Fruit fly (Drosophila melanogaster) whole organism, embryonic: ENCODE measurements around the gene bmm.

Source experiments
- Adf1 ChIP-seq: fragments of 200-800 bp; sonication (Bioruptor generic); IDR thresholded peaks from 2 replicates; pipeline ENCODE4 v1.3.6; 2022; ENCODE audit warnings: missing biosample characterization, missing genetic modification characterization
- Atf3 ChIP-seq: fragments of 200-800 bp; sonication (Bioruptor generic); optimal IDR thresholded peaks from 3 replicates; lab custom pipeline; 2016; ENCODE audit warnings: missing biosample characterization, missing genetic modification characterization
- B-H2 ChIP-seq: fragments of 200-800 bp; sonication (Bioruptor generic); optimal IDR thresholded peaks from 2 replicates; lab custom pipeline; 2018; ENCODE audit warnings: missing biosample characterization, mild to moderate bottlenecking, missing genetic modification characterization
- CG11456 ChIP-seq: fragments of 200-800 bp; sonication (Bioruptor generic); IDR thresholded peaks from 3 replicates; pipeline ENCODE4 v1.3.6; 2022; ENCODE audit warnings: missing biosample characterization, missing genetic modification characterization
- CG11695 ChIP-seq: fragments of 200-800 bp; sonication (Bioruptor generic); IDR thresholded peaks from 3 replicates; pipeline ENCODE4 v1.3.6; 2022; ENCODE audit warnings: missing biosample characterization, missing genetic modification characterization
- CG11723 ChIP-seq: fragments of 200-800 bp; sonication (Bioruptor generic); optimal IDR thresholded peaks from 2 replicates; lab custom pipeline; 2017; ENCODE audit warnings: missing biosample characterization, mild to moderate bottlenecking, missing genetic modification characterization
- CG12071 ChIP-seq: fragments of 200-800 bp; sonication (Bioruptor generic); optimal IDR thresholded peaks from 3 replicates; lab custom pipeline; 2018; ENCODE audit warnings: missing biosample characterization, mild to moderate bottlenecking, missing genetic modification characterization
- CG12155 ChIP-seq: fragments of 200-800 bp; sonication (Bioruptor generic); optimal IDR thresholded peaks from 3 replicates; lab custom pipeline; 2016; ENCODE audit warnings: missing biosample characterization, missing genetic modification characterization
- CG12299 ChIP-seq: fragments of 200-800 bp; sonication (Bioruptor generic); optimal IDR thresholded peaks from 2 replicates; lab custom pipeline; 2018; ENCODE audit warnings: missing biosample characterization, mild to moderate bottlenecking, missing genetic modification characterization
- CG12769 ChIP-seq: fragments of 200-800 bp; sonication (Bioruptor generic); optimal IDR thresholded peaks from 2 replicates; lab custom pipeline; 2019; ENCODE audit warnings: missing biosample characterization, mild to moderate bottlenecking, missing genetic modification characterization, moderate library complexity
- CG12942 ChIP-seq: fragments of 200-800 bp; sonication (Bioruptor generic); optimal IDR thresholded peaks from 3 replicates; lab custom pipeline; 2016; ENCODE audit warnings: missing biosample characterization, missing genetic modification characterization
- CG13296 ChIP-seq: fragments of 200-800 bp; sonication (Bioruptor generic); optimal IDR thresholded peaks from 3 replicates; lab custom pipeline; 2018; ENCODE audit warnings: missing biosample characterization, mild to moderate bottlenecking, missing genetic modification characterization
- CG13894 ChIP-seq: fragments of 200-800 bp; sonication (Bioruptor generic); optimal IDR thresholded peaks from 3 replicates; lab custom pipeline; 2018; ENCODE audit warnings: missing biosample characterization, mild to moderate bottlenecking, missing genetic modification characterization, moderate library complexity
- CG2678 ChIP-seq: fragments of 200-800 bp; sonication (Bioruptor generic); optimal IDR thresholded peaks from 3 replicates; lab custom pipeline; 2019; ENCODE audit warnings: missing biosample characterization, mild to moderate bottlenecking, missing genetic modification characterization, moderate library complexity
- CG32767 ChIP-seq: fragments of 200-800 bp; sonication (Bioruptor generic); IDR thresholded peaks from 2 replicates; pipeline ENCODE4 v1.3.6; 2022; ENCODE audit warnings: missing biosample characterization, missing genetic modification characterization
- CG3407 ChIP-seq: fragments of 200-800 bp; sonication (Bioruptor generic); optimal IDR thresholded peaks from 2 replicates; lab custom pipeline; 2018; ENCODE audit warnings: missing biosample characterization, mild to moderate bottlenecking, missing genetic modification characterization
- CG3847 ChIP-seq: fragments of 200-800 bp; sonication (Bioruptor generic); IDR thresholded peaks from 2 replicates; pipeline ENCODE4 v1.3.6; 2022; ENCODE audit warnings: missing biosample characterization, missing genetic modification characterization
- CG4360 ChIP-seq: fragments of 200-800 bp; sonication (Bioruptor generic); IDR thresholded peaks from 2 replicates; pipeline ENCODE4 v1.3.6; 2022; ENCODE audit warnings: missing biosample characterization, missing genetic modification characterization
- CG43689 ChIP-seq: fragments of 200-800 bp; sonication (Bioruptor generic); IDR thresholded peaks from 2 replicates; pipeline ENCODE4 v1.3.6; 2022; ENCODE audit warnings: missing biosample characterization, missing genetic modification characterization
- CG6791 ChIP-seq: fragments of 200-800 bp; sonication (Bioruptor generic); IDR thresholded peaks from 3 replicates; pipeline ENCODE4 v1.3.6; 2022; ENCODE audit warnings: missing biosample characterization, missing genetic modification characterization; ENCODE audit not compliant: partially characterized antibody
- CG8478 ChIP-seq: fragments of >200 bp; optimal IDR thresholded peaks from 2 replicates; lab custom pipeline; 2018
- Dad ChIP-seq: fragments of 200-800 bp; sonication (Bioruptor generic); optimal IDR thresholded peaks from 3 replicates; lab custom pipeline; 2016; ENCODE audit warnings: missing biosample characterization, missing genetic modification characterization
- Dek ChIP-seq: fragments of 200-800 bp; sonication (Bioruptor generic); optimal IDR thresholded peaks from 3 replicates; lab custom pipeline; 2019; ENCODE audit warnings: missing biosample characterization, mild to moderate bottlenecking, missing genetic modification characterization, moderate library complexity
- Dll ChIP-seq: fragments of 200-800 bp; sonication (Bioruptor generic); IDR thresholded peaks from 4 replicates; pipeline ENCODE4 v1.3.6; 2022; ENCODE audit warnings: missing biosample characterization, missing genetic modification characterization; ENCODE audit not compliant: partially characterized antibody
- Doc2 ChIP-seq: fragments of 200-800 bp; sonication (Bioruptor generic); IDR thresholded peaks from 2 replicates; pipeline ENCODE4 v1.3.6; 2022; ENCODE audit warnings: missing biosample characterization, missing genetic modification characterization
- Fer1 ChIP-seq: fragments of 200-800 bp; sonication (Bioruptor generic); optimal IDR thresholded peaks from 2 replicates; lab custom pipeline; 2017; ENCODE audit warnings: missing biosample characterization, mild to moderate bottlenecking, missing genetic modification characterization
- Fer2 ChIP-seq: fragments of 200-800 bp; sonication (Bioruptor generic); optimal IDR thresholded peaks from 2 replicates; lab custom pipeline; 2018; ENCODE audit warnings: missing biosample characterization, mild to moderate bottlenecking, missing genetic modification characterization, moderate library complexity
- HmgZ ChIP-seq: fragments of 200-800 bp; sonication (Bioruptor generic); optimal IDR thresholded peaks from 2 replicates; lab custom pipeline; 2018; ENCODE audit warnings: missing biosample characterization, mild to moderate bottlenecking, missing genetic modification characterization
- MBD-R2 ChIP-seq: fragments of 200-800 bp; sonication (Bioruptor generic); IDR thresholded peaks from 2 replicates; pipeline ENCODE4 v1.3.6; 2022; ENCODE audit warnings: missing biosample characterization, missing genetic modification characterization
- NFAT ChIP-seq: fragments of 200-800 bp; sonication (Bioruptor generic); IDR thresholded peaks from 2 replicates; pipeline ENCODE4 v1.3.6; 2022; ENCODE audit warnings: missing biosample characterization, missing genetic modification characterization
- Oli ChIP-seq: fragments of 200-800 bp; sonication (Bioruptor generic); optimal IDR thresholded peaks from 2 replicates; lab custom pipeline; 2018; ENCODE audit warnings: missing biosample characterization, mild to moderate bottlenecking, missing genetic modification characterization, moderate library complexity
- Optix ChIP-seq: fragments of 200-800 bp; sonication (Bioruptor generic); IDR thresholded peaks from 3 replicates; pipeline ENCODE4 v1.3.6; 2022; ENCODE audit warnings: missing biosample characterization, missing genetic modification characterization
- Ssrp ChIP-seq: fragments of 200-800 bp; sonication (Bioruptor generic); optimal IDR thresholded peaks from 2 replicates; lab custom pipeline; 2018; ENCODE audit warnings: missing biosample characterization, mild to moderate bottlenecking, missing genetic modification characterization, moderate library complexity
- jigr1 ChIP-seq: fragments of 200-800 bp; sonication (Bioruptor generic); IDR thresholded peaks from 3 replicates; pipeline ENCODE4 v1.3.6; 2022; ENCODE audit warnings: missing biosample characterization, missing genetic modification characterization
- jing ChIP-seq: fragments of 200-800 bp; sonication (Bioruptor generic); optimal IDR thresholded peaks from 2 replicates; lab custom pipeline; 2018; ENCODE audit warnings: missing biosample characterization, mild to moderate bottlenecking, missing genetic modification characterization
- kay ChIP-seq: fragments of 200-800 bp; sonication (Bioruptor generic); optimal IDR thresholded peaks from 2 replicates; lab custom pipeline; 2016; ENCODE audit warnings: missing biosample characterization, missing genetic modification characterization
- lbe ChIP-seq: fragments of 200-800 bp; sonication (Bioruptor generic); optimal IDR thresholded peaks from 2 replicates; lab custom pipeline; 2016; ENCODE audit warnings: missing biosample characterization, mild to moderate bottlenecking, missing genetic modification characterization
- nau ChIP-seq: fragments of 200-800 bp; sonication (Bioruptor generic); optimal IDR thresholded peaks from 3 replicates; lab custom pipeline; 2017; ENCODE audit warnings: missing biosample characterization, mild to moderate bottlenecking, missing genetic modification characterization, missing genetic modification reagents
- nom ChIP-seq: fragments of 200-800 bp; sonication (Bioruptor generic); optimal IDR thresholded peaks from 2 replicates; lab custom pipeline; 2017; ENCODE audit warnings: missing biosample characterization, missing genetic modification characterization, mild to moderate bottlenecking, moderate library complexity, missing genetic modification reagents
- rib ChIP-seq: fragments of 200-800 bp; sonication (Bioruptor generic); IDR thresholded peaks from 2 replicates; pipeline ENCODE4 v1.3.6; 2022; ENCODE audit warnings: missing biosample characterization, missing genetic modification characterization
- sens-2 ChIP-seq: fragments of 200-800 bp; sonication (Bioruptor generic); IDR thresholded peaks from 2 replicates; pipeline ENCODE4 v1.3.6; 2022; ENCODE audit warnings: missing biosample characterization, missing genetic modification characterization
- sisA ChIP-seq: fragments of 200-800 bp; sonication (Bioruptor generic); IDR thresholded peaks from 2 replicates; pipeline ENCODE4 v1.3.6; 2022; ENCODE audit warnings: missing biosample characterization, missing genetic modification characterization
- slp2 ChIP-seq: fragments of 200-800 bp; sonication (Bioruptor generic); optimal IDR thresholded peaks from 2 replicates; lab custom pipeline; 2016; ENCODE audit warnings: missing biosample characterization, missing genetic modification characterization
- sna ChIP-seq: fragments of 200-800 bp; sonication (Bioruptor generic); IDR thresholded peaks from 2 replicates; pipeline ENCODE4 v1.3.6; 2022; ENCODE audit warnings: missing biosample characterization, missing genetic modification characterization; ENCODE audit not compliant: partially characterized antibody
- sr ChIP-seq: fragments of 200-800 bp; sonication (Bioruptor generic); IDR thresholded peaks from 3 replicates; pipeline ENCODE4 v1.3.6; 2022; ENCODE audit warnings: missing biosample characterization, missing genetic modification characterization
- stwl ChIP-seq: fragments of 200-800 bp; sonication (Bioruptor generic); optimal IDR thresholded peaks from 3 replicates; lab custom pipeline; 2018; ENCODE audit warnings: missing biosample characterization, mild to moderate bottlenecking, missing genetic modification characterization, moderate library complexity
- sug ChIP-seq: fragments of 200-800 bp; optimal IDR thresholded peaks from 2 replicates; lab custom pipeline; 2019; ENCODE audit warnings: missing biosample characterization, mild to moderate bottlenecking, missing genetic modification characterization, moderate library complexity
- tll ChIP-seq, 2 experiments: fragments of 200-800 bp in 1 of 2; fragments of >200 bp in 1 of 2; sonication (Bioruptor generic) in 1 of 2; optimal IDR thresholded peaks; 2 replicates each; lab custom pipeline; 2017 to 2019; ENCODE audit warnings: missing biosample characterization in 2 of 2, missing genetic modification characterization in 2 of 2, mild to moderate bottlenecking in 1 of 2, moderate library complexity in 1 of 2
- wdn ChIP-seq: fragments of 200-800 bp; sonication (Bioruptor generic); IDR thresholded peaks from 2 replicates; pipeline ENCODE4 v1.3.6; 2022; ENCODE audit warnings: missing biosample characterization, missing genetic modification characterization
- zen2 ChIP-seq: fragments of 200-800 bp; sonication (Bioruptor generic); IDR thresholded peaks from 3 replicates; pipeline ENCODE4 v1.3.6; 2022; ENCODE audit warnings: missing biosample characterization, missing genetic modification characterization; ENCODE audit not compliant: partially characterized antibody

The bmm gene

DNA sequence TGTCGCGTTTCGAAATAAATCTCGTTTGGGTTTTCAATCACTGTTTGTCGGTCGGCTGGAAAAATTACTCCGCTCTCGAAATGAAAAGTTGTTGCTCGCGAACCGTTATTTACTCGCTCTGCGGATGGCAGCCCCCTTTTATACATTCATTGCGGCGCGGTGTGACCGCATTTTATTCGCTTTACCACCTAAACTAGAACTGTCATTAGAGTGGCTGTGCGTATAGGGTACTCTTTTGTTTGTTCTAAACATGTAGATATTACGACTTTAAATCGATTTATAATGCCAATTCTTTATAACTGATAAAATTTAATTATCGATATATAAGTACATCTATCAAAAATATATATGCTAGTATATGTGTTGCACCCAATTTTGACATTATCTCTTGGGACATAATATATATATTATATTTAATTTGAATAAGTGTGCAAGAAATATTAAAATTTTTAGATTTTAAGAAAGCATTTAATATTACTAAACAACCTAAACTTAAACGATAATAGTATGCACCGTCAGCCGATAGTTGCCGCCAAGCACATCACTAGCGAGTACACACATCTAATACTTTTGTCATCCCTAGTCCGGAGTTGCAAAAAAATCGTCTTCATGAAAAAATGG is at the start of gene bmm, which contains the start of gene Tdrd3 (continued):
- TF ChIP-seq Dll (GFP tag; lab: Robert Waterston, UW): peak; percentile 94
- TF ChIP-seq Fer1 (GFP tag; lab: Kevin White, UChicago): peak; percentile 74
- TF ChIP-seq sens-2 (GFP tag; lab: Robert Waterston, UW): 0 out of 2 replicates have a peak, but pooled peaks have one; percentile 3
- peak; percentile 44 for TF ChIP-seq lbe
- TF ChIP-seq sug (tag; lab: Kevin White, UChicago): peak; percentile 90
- TF ChIP-seq sna (GFP tag; lab: Robert Waterston, UW): peak; percentile 87
- TF ChIP-seq slp2 (GFP tag; lab: Kevin White, UChicago): no peak
- TF ChIP-seq CG12299 (tag; lab: Kevin White, UChicago): peak; percentile 53
- peak; percentile 42 for TF ChIP-seq nom
- peak; percentile 75 for TF ChIP-seq MBD-R2 (GFP tag; lab: Robert Waterston, UW)
- no peak for TF ChIP-seq CG8478 (lab: Kevin White, UChicago)
- peak in 1 of 2 experiments; percentile 53 for TF ChIP-seq tll (GFP tag; optimal IDR thresholded peaks at IDR 0.05; lab: Kevin White, UChicago)
- no peak for TF ChIP-seq CG4360 (GFP tag; lab: Robert Waterston, UW)
- peak; percentile 43; the same call in 1 of the 2 replicates for TF ChIP-seq wdn (GFP tag; lab: Robert Waterston, UW)
- no peak for TF ChIP-seq Atf3 (GFP tag; lab: Kevin White, UChicago)
- no peak for TF ChIP-seq jing (GFP tag; lab: Kevin White, UChicago)
- peak; percentile 89 for TF ChIP-seq NFAT
- peak; percentile 73 for TF ChIP-seq HmgZ (tag; lab: Kevin White, UChicago)
- peak; percentile 80 for TF ChIP-seq CG3847 (GFP tag; lab: Robert Waterston, UW)
- TF ChIP-seq Fer2 (tag; lab: Kevin White, UChicago): peak; percentile 80
- peak; percentile 78; the same call in 1 of the 3 replicates for TF ChIP-seq zen2
- no peak for TF ChIP-seq Doc2 (GFP tag; lab: Robert Waterston, UW)
- peak; percentile 79 for TF ChIP-seq CG6791 (GFP tag; lab: Robert Waterston, UW)
- TF ChIP-seq CG2678 (tag; lab: Kevin White, UChicago): peak; percentile 91
- TF ChIP-seq CG12942: peak; percentile 76
- TF ChIP-seq CG13296 (GFP tag; lab: Kevin White, UChicago): peak; percentile 77
- TF ChIP-seq Adf1 (GFP tag; lab: Robert Waterston, UW): no peak
- TF ChIP-seq sisA (GFP tag; lab: Robert Waterston, UW): peak; percentile 70
- peak; percentile 84 for TF ChIP-seq Ssrp (tag; lab: Kevin White, UChicago)
- TF ChIP-seq Oli (tag; lab: Kevin White, UChicago): peak; percentile 69
- peak; percentile 55 for TF ChIP-seq CG32767 (GFP tag; lab: Robert Waterston, UW)
- peak; percentile 72 for TF ChIP-seq stwl (tag; lab: Kevin White, UChicago)
- TF ChIP-seq nau (GFP tag; lab: Kevin White, UChicago): no peak
- peak; percentile 85 for TF ChIP-seq Dek (tag; lab: Kevin White, UChicago)
- peak; percentile 45 for TF ChIP-seq CG3407 (GFP tag; lab: Kevin White, UChicago)
- no peak for TF ChIP-seq Dad (GFP tag; lab: Kevin White, UChicago)
- TF ChIP-seq kay (GFP tag; lab: Kevin White, UChicago): peak; percentile 50
- TF ChIP-seq CG43689 (GFP tag; lab: Robert Waterston, UW): no peak
- peak; percentile 91 for TF ChIP-seq CG11456 (GFP tag; lab: Robert Waterston, UW)
- peak; percentile 88 for TF ChIP-seq CG13894 (tag; lab: Kevin White, UChicago)
- peak; percentile 52 for TF ChIP-seq CG11723 (GFP tag; lab: Kevin White, UChicago)
- no peak for TF ChIP-seq CG12769 (tag; lab: Kevin White, UChicago)
- TF ChIP-seq CG12155: peak; percentile 84
- peak; percentile 80 for TF ChIP-seq B-H2 (GFP tag; lab: Kevin White, UChicago)
- TF ChIP-seq CG12071 (GFP tag; lab: Kevin White, UChicago): no peak
- TF ChIP-seq jigr1 (GFP tag; lab: Robert Waterston, UW): peak; percentile 71; the same call in 1 of the 3 replicates
- 0 out of 3 replicates have a peak, but pooled peaks have one; percentile 12 for TF ChIP-seq CG11695 (GFP tag; lab: Robert Waterston, UW)
- TF ChIP-seq Optix: peak; percentile 64; the same call in 1 of the 3 replicates
- no peak for TF ChIP-seq sr (GFP tag; lab: Robert Waterston, UW)
- TF ChIP-seq rib (GFP tag; lab: Robert Waterston, UW): peak; percentile 83
